Worm (Caenorhabditis elegans): ENCODE results near the gene col-99.

The col-99 gene

DNA sequence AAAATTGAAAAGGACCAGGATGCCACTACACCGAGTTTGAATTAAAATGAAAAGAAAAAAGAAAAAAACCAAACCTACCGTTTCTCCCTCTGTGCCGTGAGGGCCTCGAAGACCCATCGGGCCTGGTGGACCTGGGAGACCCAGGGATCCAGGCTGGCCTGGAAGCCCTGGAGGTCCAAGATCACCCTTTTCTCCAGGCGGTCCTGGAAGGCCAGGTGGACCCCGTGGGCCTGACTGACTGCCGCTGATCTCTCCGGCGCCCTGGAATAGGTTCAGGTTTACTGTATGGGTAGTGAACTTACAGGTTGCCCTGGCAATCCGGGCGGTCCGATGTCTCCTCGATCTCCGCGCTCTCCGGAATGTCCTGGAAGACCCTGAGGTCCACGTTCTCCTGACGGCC, 8.1 kb downstream of the col-99 start:
- TF ChIP-seq bed-3 (GFP tag; optimal IDR thresholded peaks at IDR 0.05): no peak
- no peak for TF ChIP-seq lin-32 (GFP tag; optimal IDR thresholded peaks at IDR 0.05)
- no peak for TF ChIP-seq M03D4.4 (tag; optimal IDR thresholded peaks at IDR 0.05)
- no peak for TF ChIP-seq mab-5 (tag; optimal IDR thresholded peaks at IDR 0.05)
- no peak for TF ChIP-seq mep-1 (tag; optimal IDR thresholded peaks at IDR 0.05)
- TF ChIP-seq hlh-1 (tag; optimal IDR thresholded peaks at IDR 0.05): no peak

DNA sequence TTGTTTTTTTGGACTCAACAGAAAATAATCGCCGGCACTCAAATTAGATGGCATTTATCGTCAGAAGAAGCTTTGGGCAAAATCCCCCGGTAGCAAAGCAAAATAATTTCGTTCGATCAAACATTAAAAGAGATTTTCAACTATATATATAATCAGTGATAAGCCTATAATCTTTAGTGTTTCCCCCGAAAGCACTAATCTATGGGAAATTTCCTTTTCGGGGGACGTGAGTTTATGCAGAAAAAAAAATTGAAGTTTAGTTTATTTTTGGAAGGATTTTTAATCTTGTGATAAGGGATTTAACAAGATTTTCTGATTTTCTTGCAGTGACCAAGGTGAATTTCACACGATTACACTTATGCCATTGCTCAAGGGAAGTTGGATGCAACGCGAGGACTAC, 13.8 kb downstream of the col-99 start:
- no peak for TF ChIP-seq M03D4.4 (tag; optimal IDR thresholded peaks at IDR 0.05)
- no peak for TF ChIP-seq drap-1 (GFP tag; optimal IDR thresholded peaks at IDR 0.05)
- no peak for TF ChIP-seq mab-5 (tag; optimal IDR thresholded peaks at IDR 0.05)
- TF ChIP-seq zip-8 (tag; optimal IDR thresholded peaks at IDR 0.05): no peak
- no peak for TF ChIP-seq mep-1 (tag; optimal IDR thresholded peaks at IDR 0.05)
- TF ChIP-seq snpc-4 (tag; optimal IDR thresholded peaks at IDR 0.05): no peak
- no peak for TF ChIP-seq blmp-1 (tag; optimal IDR thresholded peaks at IDR 0.05)
- no peak for TF ChIP-seq lin-13 (tag; optimal IDR thresholded peaks at IDR 0.05)
- TF ChIP-seq unc-62 (GFP tag; optimal IDR thresholded peaks at IDR 0.05): no peak
- TF ChIP-seq elt-1 (tag; optimal IDR thresholded peaks at IDR 0.05; ENCODE audit: borderline replicate concordance, insufficient read depth): no peak
- TF ChIP-seq lsy-2 (tag; optimal IDR thresholded peaks at IDR 0.05): no peak

DNA sequence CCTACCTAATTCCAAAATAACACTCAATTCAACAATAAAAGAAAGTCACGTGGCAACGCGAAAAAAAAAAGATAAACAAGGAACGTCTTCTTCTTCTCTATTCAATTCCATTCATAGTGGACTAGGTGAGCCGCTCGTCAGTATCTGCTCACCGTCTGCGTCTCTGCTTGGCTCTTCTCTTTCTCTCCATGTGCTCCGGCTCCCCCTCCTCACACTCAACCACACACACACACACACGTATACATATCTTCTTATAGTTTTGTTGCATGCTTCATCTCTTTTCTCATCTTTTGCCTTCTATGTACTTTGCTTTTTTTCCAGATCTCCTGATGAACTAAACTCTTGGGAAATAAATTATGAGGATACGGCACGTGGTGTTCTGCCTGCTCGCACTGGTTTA, 15.6 kb downstream of the col-99 start, which contains the start of gene daf-1:
TSS of gene daf-1 (plus strand) at position 322 of the 400 bp plus-strand sequence.
- TF ChIP-seq nhr-2 (tag; optimal IDR thresholded peaks at IDR 0.05) (no peak), sptf-1 (tag; optimal IDR thresholded peaks at IDR 0.05) (peak; percentile 53)

DNA sequence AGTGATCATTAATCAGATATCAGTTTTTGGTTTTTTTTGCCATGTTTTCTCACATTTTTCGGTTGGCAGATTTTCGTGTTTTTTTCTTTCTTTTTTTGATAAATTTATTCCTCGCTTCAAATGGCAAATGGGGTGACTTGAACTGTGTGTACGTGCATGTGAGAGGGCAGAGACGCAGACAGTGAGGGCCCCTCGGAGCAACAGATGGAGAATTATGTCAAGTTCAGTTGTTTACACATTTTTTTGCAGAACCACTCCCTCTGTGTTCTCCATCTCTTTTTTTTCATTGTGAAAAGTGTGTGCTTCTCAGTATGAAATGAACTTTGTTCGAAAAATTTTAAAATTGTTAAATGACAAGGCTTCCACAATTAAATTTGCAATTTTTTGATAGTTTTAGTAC, 17.6 kb downstream of the col-99 start:
- no peak for TF ChIP-seq sptf-1 (tag; optimal IDR thresholded peaks at IDR 0.05)
- no peak for TF ChIP-seq mep-1 (tag; optimal IDR thresholded peaks at IDR 0.05)
- TF ChIP-seq zip-8 (tag; optimal IDR thresholded peaks at IDR 0.05): no peak
- no peak for TF ChIP-seq bed-3 (GFP tag; optimal IDR thresholded peaks at IDR 0.05)
- TF ChIP-seq nhr-12 (tag; optimal IDR thresholded peaks at IDR 0.05): no peak
- no peak for TF ChIP-seq nhr-28 (tag; optimal IDR thresholded peaks at IDR 0.05)
- no peak for TF ChIP-seq flh-1 (GFP tag; optimal IDR thresholded peaks at IDR 0.05)
- TF ChIP-seq cnd-1 (tag; optimal IDR thresholded peaks at IDR 0.05): peak; percentile 38
- no peak for TF ChIP-seq elt-1 (tag; optimal IDR thresholded peaks at IDR 0.05; ENCODE audit: borderline replicate concordance, insufficient read depth)
- TF ChIP-seq pha-4 (tag; optimal IDR thresholded peaks at IDR 0.05): no peak
- TF ChIP-seq ces-1 (GFP tag; optimal IDR thresholded peaks at IDR 0.05): no peak
- peak; percentile 54 for TF ChIP-seq lin-32 (GFP tag; optimal IDR thresholded peaks at IDR 0.05)
- no peak for TF ChIP-seq sem-2 (GFP tag; optimal IDR thresholded peaks at IDR 0.05)
- no peak for TF ChIP-seq lsy-2 (tag; optimal IDR thresholded peaks at IDR 0.05)

DNA sequence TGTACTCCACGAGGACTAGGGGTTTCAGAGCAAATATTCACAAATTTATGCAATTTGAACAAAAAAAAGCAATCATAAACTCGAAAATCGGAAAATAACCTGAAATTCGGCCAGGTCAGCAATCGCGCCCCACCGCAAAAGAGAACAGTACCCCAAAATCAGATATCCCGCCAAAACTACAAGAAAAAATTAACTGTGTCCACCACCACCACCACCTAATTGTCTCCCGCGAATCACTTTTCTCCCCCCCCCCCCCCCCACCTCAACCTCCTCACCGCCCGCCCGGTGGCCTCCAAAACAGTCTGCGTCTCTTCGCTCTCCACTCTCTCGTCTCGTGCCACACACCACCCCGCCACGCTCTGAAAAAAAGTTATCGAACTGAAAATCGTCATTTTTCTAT, 19.2 kb downstream of the col-99 start:
- TF ChIP-seq drap-1 (GFP tag; optimal IDR thresholded peaks at IDR 0.05) (peak; percentile 28), sptf-1 (tag; optimal IDR thresholded peaks at IDR 0.05) (peak; percentile 70), mls-2 (tag; optimal IDR thresholded peaks at IDR 0.05) (peak; percentile 60), sem-2 (GFP tag; optimal IDR thresholded peaks at IDR 0.05) (peak; percentile 2), M03D4.4 (tag; optimal IDR thresholded peaks at IDR 0.05) (peak; percentile 50), ceh-43 (GFP tag; optimal IDR thresholded peaks at IDR 0.05) (peak; percentile 32), ztf-11 (tag; optimal IDR thresholded peaks at IDR 0.05) (no peak), ceh-83 (GFP tag; optimal IDR thresholded peaks at IDR 0.05) (peak; percentile 51), unc-39 (tag; optimal IDR thresholded peaks at IDR 0.05) (no peak), cnd-1 (tag; optimal IDR thresholded peaks at IDR 0.05) (no peak), elt-3 (tag; optimal IDR thresholded peaks at IDR 0.05) (no peak)

DNA sequence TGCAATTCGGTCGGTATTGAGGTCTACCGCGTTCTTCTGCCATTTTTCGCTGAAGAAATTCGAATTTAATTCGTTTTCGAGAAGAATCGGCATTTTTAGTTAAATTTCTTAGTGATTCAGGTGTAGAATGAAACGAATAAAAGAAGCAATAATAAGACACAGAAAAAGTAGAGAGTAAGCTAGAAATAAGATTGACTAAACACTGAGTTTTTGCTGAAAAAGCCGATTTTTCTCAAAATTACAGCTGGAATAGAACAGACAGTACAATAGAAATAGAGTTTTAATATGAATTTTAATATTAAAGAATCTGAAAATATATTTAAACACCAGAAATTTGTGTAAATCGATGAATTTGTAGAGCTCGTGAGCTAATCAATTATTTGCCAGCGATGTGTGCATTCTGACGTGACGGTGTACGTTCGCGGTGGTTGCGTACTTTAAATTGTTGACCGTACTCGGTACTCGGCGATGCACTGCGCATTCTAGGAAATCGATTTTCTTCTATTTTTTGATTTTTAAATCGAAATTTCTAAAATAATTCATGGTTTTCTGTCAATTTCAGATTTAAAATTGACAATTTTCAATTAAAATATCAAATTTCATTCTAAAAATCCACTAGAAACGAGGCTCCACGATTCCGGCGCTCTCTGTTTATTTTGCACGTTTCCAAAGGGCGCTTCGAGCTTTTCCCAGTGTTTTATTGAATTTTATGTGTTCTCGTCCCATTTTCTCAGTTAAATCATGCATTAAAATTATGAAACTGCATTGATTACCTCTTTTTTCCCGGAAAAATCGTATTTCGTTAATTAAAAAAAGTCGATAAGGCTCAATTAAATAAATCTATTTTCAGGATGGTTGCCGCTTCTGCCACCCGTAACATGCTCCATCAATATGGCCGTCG, 21.6 kb downstream of the col-99 start, which contains the start of the genes grld-1 and cox-6C:
TSS of gene grld-1 (minus strand) at position 51 of the 901 bp plus-strand sequence.
TSS of gene cox-6C (plus strand) at position 851 of the 901 bp plus-strand sequence.
- TF ChIP-seq ztf-11 (tag; optimal IDR thresholded peaks at IDR 0.05) (no peak), tbx-8 (GFP tag; optimal IDR thresholded peaks at IDR 0.05) (no peak), lin-32 (GFP tag; optimal IDR thresholded peaks at IDR 0.05) (no peak), elt-3 (tag; optimal IDR thresholded peaks at IDR 0.05) (no peak), lsy-2 (tag; optimal IDR thresholded peaks at IDR 0.05) (peak; percentile 94), unc-120 (tag; optimal IDR thresholded peaks at IDR 0.05; ENCODE audit: poor library complexity, severe bottlenecking) (peak; percentile 81), mab-5 (tag; optimal IDR thresholded peaks at IDR 0.05) (no peak), mls-2 (tag; optimal IDR thresholded peaks at IDR 0.05) (no peak), drap-1 (GFP tag; optimal IDR thresholded peaks at IDR 0.05) (peak; percentile 34), blmp-1 (tag; optimal IDR thresholded peaks at IDR 0.05) (no peak), mep-1 (tag; optimal IDR thresholded peaks at IDR 0.05) (peak; percentile 84), nhr-28 (tag; optimal IDR thresholded peaks at IDR 0.05) (no peak), ces-1 (GFP tag; optimal IDR thresholded peaks at IDR 0.05) (peak; percentile 49), ceh-43 (GFP tag; optimal IDR thresholded peaks at IDR 0.05) (peak; percentile 8), nhr-237 (tag; optimal IDR thresholded peaks at IDR 0.05) (peak; percentile 18), ceh-83 (GFP tag; optimal IDR thresholded peaks at IDR 0.05) (peak; percentile 25), sptf-1 (tag; optimal IDR thresholded peaks at IDR 0.05) (no peak), nhr-2 (tag; optimal IDR thresholded peaks at IDR 0.05) (no peak), lin-13 (tag; optimal IDR thresholded peaks at IDR 0.05) (peak; percentile 66), ham-2 (GFP tag; optimal IDR thresholded peaks at IDR 0.05) (no peak), ceh-39 (tag; optimal IDR thresholded peaks at IDR 0.05) (peak; percentile 19)

Measured in whole organism, mixed stage, embryonic.